Fruit fly (Drosophila melanogaster) whole organism, embryonic: ENCODE data around the gene CG5909.
A peak's percentile ranks its signal among the peaks of the same experiment; 100 is the strongest.

Source experiments
- B-H1 ChIP-seq: fragments of 200-800 bp; sonication (Bioruptor generic); IDR thresholded peaks from 3 replicates; pipeline ENCODE4 v1.3.6; 2022; ENCODE audit warnings: missing biosample characterization, missing genetic modification characterization
- CG11504 ChIP-seq: fragments of 200-800 bp; sonication (Bioruptor generic); optimal IDR thresholded peaks from 3 replicates; lab custom pipeline; 2019; ENCODE audit warnings: missing biosample characterization, mild to moderate bottlenecking, missing genetic modification characterization, moderate library complexity
- CG11695 ChIP-seq: fragments of 200-800 bp; sonication (Bioruptor generic); IDR thresholded peaks from 3 replicates; pipeline ENCODE4 v1.3.6; 2022; ENCODE audit warnings: missing biosample characterization, missing genetic modification characterization
- CG12236 ChIP-seq: fragments of 200-800 bp; sonication (Bioruptor generic); optimal IDR thresholded peaks from 2 replicates; lab custom pipeline; 2016; ENCODE audit warnings: missing biosample characterization, missing genetic modification characterization
- CG13296 ChIP-seq: fragments of 200-800 bp; sonication (Bioruptor generic); optimal IDR thresholded peaks from 3 replicates; lab custom pipeline; 2018; ENCODE audit warnings: missing biosample characterization, mild to moderate bottlenecking, missing genetic modification characterization
- CG13775 ChIP-seq: fragments of 200-800 bp; sonication (Bioruptor generic); optimal IDR thresholded peaks from 3 replicates; lab custom pipeline; 2017; ENCODE audit warnings: missing biosample characterization, mild to moderate bottlenecking, missing genetic modification characterization
- CG15601 ChIP-seq: fragments of 200-800 bp; sonication (Bioruptor generic); optimal IDR thresholded peaks from 3 replicates; lab custom pipeline; 2019; ENCODE audit warnings: missing biosample characterization, mild to moderate bottlenecking, missing genetic modification characterization, moderate library complexity
- CG16779 ChIP-seq: fragments of 200-800 bp; sonication (Bioruptor generic); IDR thresholded peaks from 2 replicates; pipeline ENCODE4 v1.3.6; 2022; ENCODE audit warnings: missing biosample characterization, missing genetic modification characterization
- CG16815 ChIP-seq: fragments of 200-800 bp; sonication (Bioruptor generic); optimal IDR thresholded peaks from 3 replicates; lab custom pipeline; 2017; ENCODE audit warnings: missing biosample characterization, mild to moderate bottlenecking, missing genetic modification characterization
- CG17612 ChIP-seq: fragments of 200-800 bp; sonication (Bioruptor generic); IDR thresholded peaks from 2 replicates; pipeline ENCODE4 v1.3.6; 2022; ENCODE audit warnings: missing biosample characterization, missing genetic modification characterization
- CG17802 ChIP-seq: fragments of 200-800 bp; sonication (Bioruptor generic); optimal IDR thresholded peaks from 2 replicates; lab custom pipeline; 2018; ENCODE audit warnings: missing biosample characterization, mild to moderate bottlenecking, missing genetic modification characterization, moderate library complexity
- CG2712 ChIP-seq: fragments of 200-800 bp; optimal IDR thresholded peaks from 3 replicates; lab custom pipeline; 2019; ENCODE audit warnings: missing biosample characterization, mild to moderate bottlenecking, missing genetic modification characterization, moderate library complexity
- CG34422 ChIP-seq: fragments of 200-800 bp; sonication (Bioruptor generic); IDR thresholded peaks from 3 replicates; pipeline ENCODE4 v1.3.6; 2022; ENCODE audit warnings: missing biosample characterization, missing genetic modification characterization
- CG6791 ChIP-seq: fragments of 200-800 bp; sonication (Bioruptor generic); IDR thresholded peaks from 3 replicates; pipeline ENCODE4 v1.3.6; 2022; ENCODE audit warnings: missing biosample characterization, missing genetic modification characterization; ENCODE audit not compliant: partially characterized antibody
- CG7556 ChIP-seq: fragments of 200-800 bp; sonication (Bioruptor generic); optimal IDR thresholded peaks from 2 replicates; lab custom pipeline; 2017; ENCODE audit warnings: missing biosample characterization, mild to moderate bottlenecking, missing genetic modification characterization
- CG9797 ChIP-seq: fragments of 200-800 bp; sonication (Bioruptor generic); optimal IDR thresholded peaks from 3 replicates; lab custom pipeline; 2018; ENCODE audit warnings: missing biosample characterization, mild to moderate bottlenecking, missing genetic modification characterization
- CG9817 ChIP-seq: fragments of 200-800 bp; sonication (Bioruptor generic); optimal IDR thresholded peaks from 2 replicates; lab custom pipeline; 2018; ENCODE audit warnings: missing biosample characterization, mild to moderate bottlenecking, missing genetic modification characterization, moderate library complexity
- Dad ChIP-seq: fragments of 200-800 bp; sonication (Bioruptor generic); optimal IDR thresholded peaks from 3 replicates; lab custom pipeline; 2016; ENCODE audit warnings: missing biosample characterization, missing genetic modification characterization
- Deaf1 ChIP-seq: fragments of 200-800 bp; optimal IDR thresholded peaks from 3 replicates; lab custom pipeline; 2019; ENCODE audit warnings: missing biosample characterization, mild to moderate bottlenecking, missing genetic modification characterization, moderate library complexity
- Gsc ChIP-seq: fragments of 200-800 bp; sonication (Bioruptor generic); IDR thresholded peaks from 2 replicates; pipeline ENCODE4 v1.3.6; 2022; ENCODE audit warnings: missing biosample characterization, missing genetic modification characterization
- Hr51 ChIP-seq, 2 experiments: fragments of 200-800 bp; sonication (Bioruptor generic); optimal IDR thresholded peaks; 2 replicates in 1 of 2; 3 replicates in 1 of 2; lab custom pipeline; 2016 to 2018; ENCODE audit warnings: missing biosample characterization in 2 of 2, missing genetic modification characterization in 2 of 2, mild to moderate bottlenecking in 1 of 2, moderate library complexity in 1 of 2
- Hsf ChIP-seq: fragments of 200-800 bp; sonication (Bioruptor generic); optimal IDR thresholded peaks from 3 replicates; lab custom pipeline; 2016; ENCODE audit warnings: missing biosample characterization, missing genetic modification characterization
- Jarid2 ChIP-seq: fragments of 200-800 bp; sonication (Bioruptor generic); optimal IDR thresholded peaks from 3 replicates; lab custom pipeline; 2017; ENCODE audit warnings: mild to moderate bottlenecking, missing biosample characterization, missing genetic modification reagents, missing genetic modification characterization
- Lpt ChIP-seq: fragments of >200 bp; optimal IDR thresholded peaks from 2 replicates; lab custom pipeline; 2018; ENCODE audit warnings: missing biosample characterization, missing genetic modification characterization
- Ptx1 ChIP-seq: fragments of 200-800 bp; sonication (Bioruptor generic); IDR thresholded peaks from 2 replicates; pipeline ENCODE4 v1.3.6; 2022; ENCODE audit warnings: missing biosample characterization, missing genetic modification characterization
- Ravus ChIP-seq: fragments of 200-800 bp; sonication (Bioruptor generic); IDR thresholded peaks from 2 replicates; pipeline ENCODE4 v1.3.6; 2022; ENCODE audit warnings: missing biosample characterization, missing genetic modification characterization
- TFAM ChIP-seq: fragments of 200-800 bp; sonication (Bioruptor generic); optimal IDR thresholded peaks from 2 replicates; lab custom pipeline; 2017; ENCODE audit warnings: missing biosample characterization, missing genetic modification characterization, inconsistent platforms
- Vsx1 ChIP-seq: fragments of 200-800 bp; sonication (Bioruptor generic); optimal IDR thresholded peaks from 2 replicates; lab custom pipeline; 2017; ENCODE audit warnings: missing biosample characterization, mild to moderate bottlenecking, missing genetic modification characterization, missing genetic modification reagents
- ac ChIP-seq: fragments of 200-800 bp; sonication (Bioruptor generic); optimal IDR thresholded peaks from 3 replicates; lab custom pipeline; 2017; ENCODE audit warnings: missing biosample characterization, mild to moderate bottlenecking, missing genetic modification characterization
- aop ChIP-seq: fragments of 200-800 bp; sonication (Bioruptor generic); IDR thresholded peaks from 2 replicates; pipeline ENCODE4 v1.3.6; 2022; ENCODE audit warnings: missing biosample characterization, missing genetic modification characterization
- btn ChIP-seq: fragments of 200-800 bp; sonication (Bioruptor generic); optimal IDR thresholded peaks from 2 replicates; lab custom pipeline; 2016; ENCODE audit warnings: missing biosample characterization, missing genetic modification characterization
- cato ChIP-seq: fragments of 200-800 bp; sonication (Bioruptor generic); optimal IDR thresholded peaks from 2 replicates; lab custom pipeline; 2016; ENCODE audit warnings: missing biosample characterization, missing genetic modification characterization, borderline replicate concordance
- dmrt99B ChIP-seq: fragments of 200-800 bp; sonication (Bioruptor generic); optimal IDR thresholded peaks from 2 replicates; lab custom pipeline; 2018; ENCODE audit warnings: missing biosample characterization, mild to moderate bottlenecking, missing genetic modification characterization, moderate library complexity
- exex ChIP-seq: fragments of 200-800 bp; sonication (Bioruptor generic); optimal IDR thresholded peaks from 4 replicates; lab custom pipeline; 2018; ENCODE audit warnings: missing biosample characterization, mild to moderate bottlenecking, missing genetic modification characterization, moderate library complexity
- fd102C ChIP-seq: fragments of 200-800 bp; sonication (Bioruptor generic); optimal IDR thresholded peaks from 2 replicates; lab custom pipeline; 2018; ENCODE audit warnings: missing biosample characterization, mild to moderate bottlenecking, missing genetic modification characterization, moderate library complexity
- lab ChIP-seq: fragments of 200-800 bp; sonication (Bioruptor generic); optimal IDR thresholded peaks from 3 replicates; lab custom pipeline; 2017; ENCODE audit warnings: missing biosample characterization, missing genetic modification characterization, mild to moderate bottlenecking, moderate library complexity, missing genetic modification reagents
- mirr ChIP-seq: fragments of 200-800 bp; sonication (Bioruptor generic); optimal IDR thresholded peaks from 3 replicates; lab custom pipeline; 2018; ENCODE audit warnings: missing biosample characterization, mild to moderate bottlenecking, missing genetic modification characterization
- nerfin-1 ChIP-seq: fragments of 200-800 bp; sonication (Bioruptor generic); optimal IDR thresholded peaks from 3 replicates; lab custom pipeline; 2019; ENCODE audit warnings: missing biosample characterization, mild to moderate bottlenecking, missing genetic modification characterization, moderate library complexity
- ranshi ChIP-seq: fragments of 200-800 bp; sonication (Bioruptor generic); IDR thresholded peaks from 2 replicates; pipeline ENCODE4 v1.3.6; 2022; ENCODE audit warnings: missing biosample characterization, missing genetic modification characterization
- ro ChIP-seq: fragments of 200-800 bp; sonication (Bioruptor generic); IDR thresholded peaks from 2 replicates; pipeline ENCODE4 v1.3.6; 2022; ENCODE audit warnings: missing biosample characterization, missing genetic modification characterization
- seq ChIP-seq: fragments of 200-800 bp; sonication (Bioruptor generic); IDR thresholded peaks from 2 replicates; pipeline ENCODE4 v1.3.6; 2022; ENCODE audit warnings: missing biosample characterization, missing genetic modification characterization
- sna ChIP-seq: fragments of 200-800 bp; sonication (Bioruptor generic); IDR thresholded peaks from 2 replicates; pipeline ENCODE4 v1.3.6; 2022; ENCODE audit warnings: missing biosample characterization, missing genetic modification characterization; ENCODE audit not compliant: partially characterized antibody
- so ChIP-seq: fragments of 200-800 bp; sonication (Bioruptor generic); IDR thresholded peaks from 3 replicates; pipeline ENCODE4 v1.3.6; 2022; ENCODE audit warnings: missing biosample characterization, missing genetic modification characterization
- stwl ChIP-seq: fragments of 200-800 bp; sonication (Bioruptor generic); optimal IDR thresholded peaks from 3 replicates; lab custom pipeline; 2018; ENCODE audit warnings: missing biosample characterization, mild to moderate bottlenecking, missing genetic modification characterization, moderate library complexity
- tap ChIP-seq: fragments of 200-800 bp; optimal IDR thresholded peaks from 3 replicates; lab custom pipeline; 2019; ENCODE audit warnings: missing biosample characterization, mild to moderate bottlenecking, missing genetic modification characterization, moderate library complexity
- ttk ChIP-seq: fragments of 200-800 bp; sonication (Bioruptor generic); IDR thresholded peaks from 2 replicates; pipeline ENCODE4 v2.1.2; 2022; ENCODE audit warnings: missing biosample characterization, missing genetic modification characterization
- unpg ChIP-seq: fragments of 200-800 bp; sonication (Bioruptor generic); optimal IDR thresholded peaks from 3 replicates; lab custom pipeline; 2018; ENCODE audit warnings: missing biosample characterization, mild to moderate bottlenecking, missing genetic modification characterization, moderate library complexity
- zen ChIP-seq: fragments of 200-800 bp; sonication (Bioruptor generic); optimal IDR thresholded peaks from 3 replicates; lab custom pipeline; 2018; ENCODE audit warnings: missing biosample characterization, mild to moderate bottlenecking, missing genetic modification characterization, moderate library complexity
- zf30C ChIP-seq: fragments of 200-800 bp; sonication (Bioruptor generic); optimal IDR thresholded peaks from 3 replicates; lab custom pipeline; 2018; ENCODE audit warnings: missing biosample characterization, mild to moderate bottlenecking, missing genetic modification characterization

Gene CG5909

dm6 chr3R:27152129-27152968 is 8.6 kb upstream of the CG5909 start (continued):
- TF ChIP-seq Dad (no peak), Hr51 (GFP tag; optimal IDR thresholded peaks at IDR 0.05; lab: Kevin White, UChicago) (peak in 1 of 2 experiments; percentile 66), Ravus (GFP tag; lab: Robert Waterston, UW) (no peak; the same call in 1 of the 2 replicates), ranshi (GFP tag; lab: Robert Waterston, UW) (no peak; the same call in 1 of the 2 replicates), exex (tag; lab: Kevin White, UChicago) (no peak), sna (GFP tag; lab: Robert Waterston, UW) (no peak), dmrt99B (tag; lab: Kevin White, UChicago) (peak; percentile 68), CG16779 (GFP tag; lab: Robert Waterston, UW) (no peak), CG11504 (tag; lab: Kevin White, UChicago) (peak; percentile 73), CG17612 (GFP tag; lab: Robert Waterston, UW) (no peak), stwl (tag; lab: Kevin White, UChicago) (no peak), CG9817 (tag; lab: Kevin White, UChicago) (peak; percentile 63), CG34422 (GFP tag; lab: Robert Waterston, UW) (no peak), Hsf (GFP tag; lab: Kevin White, UChicago) (no peak), seq (no peak), CG13296 (GFP tag; lab: Kevin White, UChicago) (peak; percentile 14), cato (GFP tag; lab: Kevin White, UChicago) (no peak), Ptx1 (peak; percentile 54), Deaf1 (tag; lab: Kevin White, UChicago) (no peak), B-H1 (GFP tag; lab: Robert Waterston, UW) (no peak), Jarid2 (GFP tag; lab: Kevin White, UChicago) (no peak), CG16815 (GFP tag; lab: Kevin White, UChicago) (no peak), unpg (GFP tag; lab: Kevin White, UChicago) (peak; percentile 66), CG2712 (peak; percentile 56), mirr (GFP tag; lab: Kevin White, UChicago) (no peak), TFAM (GFP tag; lab: Kevin White, UChicago) (no peak), fd102C (GFP tag; lab: Kevin White, UChicago) (no peak), ttk (GFP tag; lab: Robert Waterston, UW) (no peak), CG6791 (GFP tag; lab: Robert Waterston, UW) (no peak), Lpt (GFP tag; lab: Kevin White, UChicago) (no peak), btn (GFP tag; lab: Kevin White, UChicago) (no peak), Vsx1 (GFP tag; lab: Kevin White, UChicago) (no peak), aop (GFP tag; lab: Robert Waterston, UW) (no peak), zen (peak; percentile 4), CG17802 (no peak), zf30C (GFP tag; lab: Kevin White, UChicago) (peak; percentile 56), CG11695 (GFP tag; lab: Robert Waterston, UW) (peak; percentile 54; the same call in 2 of the 3 replicates), nerfin-1 (peak; percentile 23), CG7556 (peak; percentile 57), ro (no peak), tap (tag; lab: Kevin White, UChicago) (peak; percentile 20), CG9797 (GFP tag; lab: Kevin White, UChicago) (no peak), CG13775 (GFP tag; lab: Kevin White, UChicago) (peak; percentile 43), lab (GFP tag; lab: Kevin White, UChicago) (peak; percentile 54), CG15601 (tag; lab: Kevin White, UChicago) (no peak), ac (GFP tag; lab: Kevin White, UChicago) (no peak), so (no peak), CG12236 (GFP tag; lab: Kevin White, UChicago) (no peak), Gsc (GFP tag; lab: Robert Waterston, UW) (no peak)
